Worm (Caenorhabditis elegans) whole organism, L3 larva: ENCODE results near the gene magu-2.

ENCODE experiments used
- ceh-82 ChIP-seq: fragments of 150-350 bp; optimal IDR thresholded peaks from 2 replicates; lab custom pipeline; 2014; ENCODE audit warnings: missing biosample characterization, missing genetic modification characterization
- daf-12 ChIP-seq: fragments of 150-350 bp; optimal IDR thresholded peaks from 2 replicates; lab custom pipeline; 2014; ENCODE audit warnings: missing biosample characterization, missing genetic modification reagents, missing genetic modification characterization
- elt-1 ChIP-seq: fragments of 150-350 bp; optimal IDR thresholded peaks from 2 replicates; lab custom pipeline; 2014; ENCODE audit warnings: missing biosample characterization, missing genetic modification characterization
- nhr-237 ChIP-seq: fragments of 150-350 bp; optimal IDR thresholded peaks from 2 replicates; lab custom pipeline; 2014; ENCODE audit warnings: missing biosample characterization, missing genetic modification characterization
- skn-1 ChIP-seq: fragments of 150-350 bp; optimal IDR thresholded peaks from 2 replicates; lab custom pipeline; 2014; ENCODE audit warnings: missing biosample characterization, missing genetic modification characterization

ce11 chrV:8768481-8768959, 32.3 kb downstream of the magu-2 start, which contains the start of gene B0507.3:
- TF ChIP-seq nhr-237 (tag; lab: Kevin White, UChicago) (no peak), skn-1 (tag; lab: Kevin White, UChicago) (peak; percentile 41), daf-12 (tag; lab: Kevin White, UChicago) (no peak), elt-1 (tag; lab: Kevin White, UChicago) (no peak), ceh-82 (tag; lab: Kevin White, UChicago) (no peak)
